Worm (Caenorhabditis elegans): ENCODE results near the gene ilkp-1.

The ilkp-1 gene

DNA sequence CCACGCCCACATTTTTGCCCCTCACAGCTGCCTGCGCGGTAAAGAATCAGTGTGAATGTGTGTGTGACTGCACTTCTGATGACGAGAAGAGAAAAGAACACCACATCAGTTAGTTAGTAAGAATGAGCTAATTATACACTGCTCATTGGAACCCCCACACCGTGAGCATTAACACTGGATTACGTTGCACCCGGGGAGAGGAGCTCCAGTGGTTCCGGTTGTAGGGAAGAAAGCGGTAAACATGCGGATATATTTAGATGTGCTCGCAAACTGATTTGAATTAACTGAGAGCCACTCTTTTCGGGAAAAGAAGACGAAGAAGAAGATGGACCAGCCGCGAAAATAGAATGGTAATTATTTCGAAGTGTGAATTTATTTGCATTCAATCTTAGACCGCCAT is 36.7 kb downstream of the ilkp-1 start:
- TF ChIP-seq F13C5.2 (tag; optimal IDR thresholded peaks at IDR 0.05) (no peak), flt-1 (GFP tag; IDR thresholded peaks at IDR 0.05) (no peak), aly-1 (tag; optimal IDR thresholded peaks at IDR 0.05) (no peak), ceh-36 (tag; optimal IDR thresholded peaks at IDR 0.05) (no peak), tbx-37 (GFP tag; conservative IDR thresholded peaks at IDR 0.05) (no peak), hmbx-1 (tag; optimal IDR thresholded peaks at IDR 0.05) (no peak), scrt-1 (GFP tag; IDR thresholded peaks at IDR 0.05) (no peak), hmg-4 (GFP tag; optimal IDR thresholded peaks at IDR 0.05) (no peak), ets-7 (tag; optimal IDR thresholded peaks at IDR 0.05) (no peak), hnd-1 (tag; optimal IDR thresholded peaks at IDR 0.05) (no peak), tbx-11 (GFP tag; IDR thresholded peaks at IDR 0.05) (no peak), ceh-13 (GFP tag; optimal IDR thresholded peaks at IDR 0.05) (no peak), B0310.2 (tag; optimal IDR thresholded peaks at IDR 0.05) (no peak), sea-1 (GFP tag; conservative IDR thresholded peaks at IDR 0.05) (no peak), pes-1 (GFP tag; IDR thresholded peaks at IDR 0.05) (no peak), ama-1 (optimal IDR thresholded peaks at IDR 0.05) (no peak), tra-4 (tag; optimal IDR thresholded peaks at IDR 0.05) (no peak)

DNA sequence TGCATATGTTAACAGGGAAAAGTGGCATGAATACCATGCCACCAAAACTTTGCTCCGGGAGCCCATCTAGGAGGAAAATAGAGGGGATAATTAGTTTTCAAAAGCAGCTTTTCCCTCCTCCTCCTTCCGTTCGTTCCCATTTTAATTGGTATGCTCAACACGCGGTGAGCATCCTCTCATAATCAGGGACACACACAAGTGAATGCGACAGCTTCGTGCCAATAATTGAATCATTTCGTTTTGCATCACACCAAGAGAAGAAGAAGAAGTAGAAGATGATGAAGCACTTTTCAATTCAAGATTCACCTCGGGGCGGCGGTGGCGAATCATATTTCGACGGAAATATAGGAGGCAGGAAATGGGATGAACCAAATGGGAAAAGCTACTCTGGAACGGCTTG is 38.1 kb downstream of the ilkp-1 start:
- TF ChIP-seq pes-1 (GFP tag; IDR thresholded peaks at IDR 0.05), result no peak
- 0 out of 2 replicates have a peak, but pooled peaks have one; percentile 18 for TF ChIP-seq scrt-1 (GFP tag; IDR thresholded peaks at IDR 0.05)

DNA sequence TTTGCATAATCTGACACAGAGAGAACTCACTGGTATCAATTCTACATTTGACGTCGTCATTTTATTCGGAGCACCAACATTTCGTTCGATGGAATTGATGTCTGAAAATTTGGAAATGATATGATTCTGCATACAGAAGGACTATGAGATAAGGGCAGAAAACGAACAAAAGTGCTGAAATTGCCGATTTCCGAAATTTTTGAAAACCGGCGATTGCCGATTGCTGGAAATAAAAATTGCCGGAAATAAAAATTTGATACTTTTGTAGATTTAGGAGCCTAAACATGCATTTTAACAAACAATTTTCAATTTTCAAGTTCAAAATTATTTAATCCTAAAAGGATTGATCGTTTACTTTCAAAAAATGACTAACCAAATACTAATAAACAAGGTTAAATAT is 39.3 kb downstream of the ilkp-1 start, which contains the start of gene unc-53:
unc-53 (minus strand) TSS at position 101 of the 400 bp plus-strand sequence.
- no peak for TF ChIP-seq tbx-11 (GFP tag; IDR thresholded peaks at IDR 0.05)

DNA sequence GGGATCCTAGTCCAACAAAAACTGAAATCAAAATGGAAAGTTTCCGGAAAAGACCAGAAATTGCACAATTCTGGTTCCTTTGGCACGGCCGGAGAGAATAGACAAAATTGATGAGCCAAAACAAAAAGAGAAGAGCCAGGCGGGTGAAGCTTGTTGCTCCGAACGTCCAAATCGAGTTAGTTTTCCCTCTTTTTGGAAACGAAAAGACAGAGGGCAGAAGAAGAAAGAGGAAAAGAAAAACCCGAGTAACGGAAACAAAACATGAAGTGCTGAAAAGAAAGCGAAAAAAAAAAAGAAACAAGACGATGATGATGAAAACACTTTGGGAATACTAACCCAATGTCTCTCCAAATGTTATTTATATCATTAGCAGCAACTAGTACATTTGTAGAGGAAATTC is 41.5 kb downstream of the ilkp-1 start:
- TF ChIP-seq ceh-36 (tag; optimal IDR thresholded peaks at IDR 0.05) (no peak), B0310.2 (tag; optimal IDR thresholded peaks at IDR 0.05) (no peak), flt-1 (GFP tag; IDR thresholded peaks at IDR 0.05) (no peak), tbx-11 (GFP tag; IDR thresholded peaks at IDR 0.05) (no peak), hnd-1 (tag; optimal IDR thresholded peaks at IDR 0.05) (no peak), ceh-13 (GFP tag; optimal IDR thresholded peaks at IDR 0.05) (no peak), F13C5.2 (tag; optimal IDR thresholded peaks at IDR 0.05) (no peak), tbx-37 (GFP tag; conservative IDR thresholded peaks at IDR 0.05) (no peak)

DNA sequence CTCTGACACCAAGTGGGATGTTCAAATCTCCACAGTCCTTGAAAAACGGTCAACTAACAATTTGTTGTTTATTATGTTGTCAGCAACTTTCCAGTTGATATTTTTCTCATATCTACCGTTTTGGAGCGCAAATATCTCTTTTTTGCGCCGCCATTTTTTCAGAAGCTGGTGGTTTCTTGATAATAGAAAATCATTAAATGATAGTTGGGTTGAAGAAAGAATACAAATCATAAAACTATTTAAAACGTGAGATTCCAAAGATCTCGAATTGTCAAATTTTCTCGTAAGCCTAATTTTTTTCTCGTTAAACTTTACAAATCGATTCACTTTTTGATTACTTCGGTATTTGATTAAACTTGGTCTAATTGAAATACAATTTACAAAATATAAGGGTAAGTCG is 42.4 kb downstream of the ilkp-1 start, which contains the start of gene rpl-42:
rpl-42 (plus strand) TSS at position 301 of the 400 bp plus-strand sequence.
- TF ChIP-seq hnd-1 (tag; optimal IDR thresholded peaks at IDR 0.05), result no peak
- TF ChIP-seq F13C5.2 (tag; optimal IDR thresholded peaks at IDR 0.05), result no peak
- TF ChIP-seq aly-1 (tag; optimal IDR thresholded peaks at IDR 0.05), result no peak
- no peak for TF ChIP-seq tbx-37 (GFP tag; conservative IDR thresholded peaks at IDR 0.05)
- TF ChIP-seq ceh-13 (GFP tag; optimal IDR thresholded peaks at IDR 0.05), result no peak
- TF ChIP-seq pes-1 (GFP tag; IDR thresholded peaks at IDR 0.05), result no peak
- no peak for TF ChIP-seq hmbx-1 (tag; optimal IDR thresholded peaks at IDR 0.05)
- no peak for TF ChIP-seq scrt-1 (GFP tag; IDR thresholded peaks at IDR 0.05)
- TF ChIP-seq B0310.2 (tag; optimal IDR thresholded peaks at IDR 0.05), result no peak
- TF ChIP-seq sea-1 (GFP tag; conservative IDR thresholded peaks at IDR 0.05), result no peak

DNA sequence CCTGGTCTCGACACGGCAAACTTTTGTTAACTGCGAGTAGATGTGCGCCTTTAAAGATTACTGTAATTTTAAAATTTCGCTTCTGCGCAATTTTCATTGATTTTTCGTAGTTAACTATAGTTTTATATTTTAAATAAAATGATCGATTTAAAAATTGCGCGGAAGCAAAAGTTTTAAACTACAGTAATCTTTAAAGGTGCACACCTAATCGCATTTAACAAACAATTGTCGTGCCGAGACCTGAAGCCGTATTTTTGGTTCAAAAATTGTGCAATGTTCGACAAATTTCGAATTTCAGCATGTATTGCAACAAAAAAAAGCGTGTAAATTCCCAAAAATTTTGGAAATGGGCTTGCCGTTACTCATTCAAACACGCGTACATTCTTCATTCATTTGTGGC is 44.4 kb downstream of the ilkp-1 start:
- TF ChIP-seq scrt-1 (GFP tag; IDR thresholded peaks at IDR 0.05), result no peak
- TF ChIP-seq flt-1 (GFP tag; IDR thresholded peaks at IDR 0.05), result no peak
- TF ChIP-seq tbx-11 (GFP tag; IDR thresholded peaks at IDR 0.05), result no peak
- TF ChIP-seq hmbx-1 (tag; optimal IDR thresholded peaks at IDR 0.05), result no peak
- no peak for TF ChIP-seq hmg-4 (GFP tag; optimal IDR thresholded peaks at IDR 0.05)
- TF ChIP-seq tbx-37 (GFP tag; conservative IDR thresholded peaks at IDR 0.05), result no peak
- TF ChIP-seq B0310.2 (tag; optimal IDR thresholded peaks at IDR 0.05), result no peak
- TF ChIP-seq ceh-13 (GFP tag; optimal IDR thresholded peaks at IDR 0.05), result no peak
- no peak for TF ChIP-seq tra-4 (tag; optimal IDR thresholded peaks at IDR 0.05)
- TF ChIP-seq pes-1 (GFP tag; IDR thresholded peaks at IDR 0.05), result no peak
- no peak for TF ChIP-seq ceh-36 (tag; optimal IDR thresholded peaks at IDR 0.05)
- TF ChIP-seq hnd-1 (tag; optimal IDR thresholded peaks at IDR 0.05), result no peak
- no peak for TF ChIP-seq sea-1 (GFP tag; conservative IDR thresholded peaks at IDR 0.05)
- no peak for TF ChIP-seq ama-1 (optimal IDR thresholded peaks at IDR 0.05)
- no peak for TF ChIP-seq ets-7 (tag; optimal IDR thresholded peaks at IDR 0.05)
- no peak for TF ChIP-seq F13C5.2 (tag; optimal IDR thresholded peaks at IDR 0.05)
- no peak for TF ChIP-seq aly-1 (tag; optimal IDR thresholded peaks at IDR 0.05)

DNA sequence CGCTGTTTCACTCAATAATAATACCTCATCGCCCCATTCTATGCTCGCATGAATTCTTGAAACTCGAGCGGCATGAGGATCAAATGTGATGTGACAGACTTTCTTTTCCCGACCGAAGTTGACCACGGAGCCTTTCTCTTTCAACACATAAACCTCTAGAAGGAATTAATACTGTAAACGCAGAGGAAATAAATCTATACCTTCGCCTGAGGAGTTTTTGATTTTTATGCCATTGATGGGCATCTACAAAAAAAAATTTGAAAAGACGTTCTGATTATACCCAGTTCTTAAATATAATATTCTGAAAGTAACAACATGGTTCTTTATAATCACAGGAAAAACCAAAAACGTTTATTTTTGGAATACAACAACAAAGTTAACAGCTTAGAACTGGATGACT is 46.2 kb downstream of the ilkp-1 start, which contains the start of gene nbs-1:
nbs-1 (minus strand) TSS at position 246 of the 400 bp plus-strand sequence.
- no peak for TF ChIP-seq tbx-37 (GFP tag; conservative IDR thresholded peaks at IDR 0.05)
- TF ChIP-seq F13C5.2 (tag; optimal IDR thresholded peaks at IDR 0.05), result no peak
- no peak for TF ChIP-seq tbx-11 (GFP tag; IDR thresholded peaks at IDR 0.05)
- no peak for TF ChIP-seq ets-7 (tag; optimal IDR thresholded peaks at IDR 0.05)
- TF ChIP-seq pes-1 (GFP tag; IDR thresholded peaks at IDR 0.05), result no peak
- no peak for TF ChIP-seq flt-1 (GFP tag; IDR thresholded peaks at IDR 0.05)
- TF ChIP-seq aly-1 (tag; optimal IDR thresholded peaks at IDR 0.05), result no peak

DNA sequence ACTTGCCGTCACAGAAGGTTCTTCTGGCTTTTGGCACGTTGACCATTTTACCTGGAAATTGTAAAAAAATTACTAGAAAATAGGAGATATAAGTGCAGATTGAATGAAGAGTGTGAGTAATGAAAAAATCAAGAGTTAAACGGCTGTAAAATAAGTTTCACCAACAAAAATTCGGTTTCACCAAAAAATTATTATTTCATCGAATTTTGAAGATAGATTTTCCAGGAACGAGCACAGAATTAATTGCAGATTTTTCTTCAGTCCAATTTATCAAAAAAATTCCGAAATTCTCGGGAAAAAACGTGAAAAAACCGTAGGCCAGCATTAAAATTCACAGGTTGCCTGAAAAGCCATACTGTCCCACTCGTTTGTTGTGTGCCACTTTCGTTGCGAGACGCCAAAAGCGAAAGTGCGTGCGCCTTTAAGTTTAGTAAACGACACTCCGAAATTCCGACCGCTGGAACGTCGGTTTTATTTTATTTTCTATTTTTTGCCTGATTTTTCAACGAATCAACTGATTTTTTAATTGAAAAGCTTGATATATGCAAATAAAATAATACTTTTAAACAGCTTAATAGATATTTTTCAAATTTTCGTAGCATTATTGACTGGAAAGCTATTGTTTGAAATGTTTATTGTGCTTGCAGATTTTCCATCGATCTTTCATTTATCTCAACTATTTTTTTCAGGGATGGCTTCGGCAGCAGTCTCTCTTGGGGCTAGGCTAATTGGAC is 47.3 kb downstream of the ilkp-1 start, which contains the start of the genes rpl-36.A and nuo-1:
rpl-36.A (minus strand) TSS at position 51 of the 734 bp plus-strand sequence.
nuo-1 (plus strand) TSS at position 684 of the 734 bp plus-strand sequence.
- TF ChIP-seq ets-7 (tag; optimal IDR thresholded peaks at IDR 0.05) (no peak), ceh-13 (GFP tag; optimal IDR thresholded peaks at IDR 0.05) (no peak), B0310.2 (tag; optimal IDR thresholded peaks at IDR 0.05) (no peak), hnd-1 (tag; optimal IDR thresholded peaks at IDR 0.05) (no peak), F13C5.2 (tag; optimal IDR thresholded peaks at IDR 0.05) (peak; percentile 23), hmbx-1 (tag; optimal IDR thresholded peaks at IDR 0.05) (no peak), aly-1 (tag; optimal IDR thresholded peaks at IDR 0.05) (no peak), pes-1 (GFP tag; IDR thresholded peaks at IDR 0.05) (no peak), flt-1 (GFP tag; IDR thresholded peaks at IDR 0.05) (no peak), sea-1 (GFP tag; conservative IDR thresholded peaks at IDR 0.05) (no peak), ceh-36 (tag; optimal IDR thresholded peaks at IDR 0.05) (no peak), tbx-37 (GFP tag; conservative IDR thresholded peaks at IDR 0.05) (0 out of 2 replicates have a peak, but pooled peaks have one; percentile 18), tbx-11 (GFP tag; IDR thresholded peaks at IDR 0.05) (no peak), scrt-1 (GFP tag; IDR thresholded peaks at IDR 0.05) (no peak), ama-1 (optimal IDR thresholded peaks at IDR 0.05) (no peak), tra-4 (tag; optimal IDR thresholded peaks at IDR 0.05) (no peak), hmg-4 (GFP tag; optimal IDR thresholded peaks at IDR 0.05) (no peak)

Measured in whole organism, early embryonic.